Worm (Caenorhabditis elegans) whole organism, L4 larva: ENCODE data around the gene C05B5.11.

Experiments used
- D1046.2 ChIP-seq: fragments of 200-800 bp; sonication (Bioruptor generic); IDR thresholded peaks from 2 replicates; pipeline ENCODE4 v1.3.6; 2022; ENCODE audit warnings: missing genetic modification characterization, missing compliant biosample characterization
- F49E8.2 ChIP-seq: sonication (generic microtip); optimal IDR thresholded peaks from 2 replicates; lab custom pipeline; 2016; ENCODE audit warnings: missing compliant biosample characterization, mild to moderate bottlenecking, missing genetic modification characterization, borderline replicate concordance
- R02D3.7 ChIP-seq: fragments of 150-350 bp; sonication (generic microtip); optimal IDR thresholded peaks from 3 replicates; lab custom pipeline; 2014; ENCODE audit warnings: missing biosample characterization, missing genetic modification characterization
- T26A8.4 ChIP-seq: fragments of 200-800 bp; sonication (Bioruptor generic); IDR thresholded peaks from 2 replicates; pipeline ENCODE4 v1.3.6; 2022; ENCODE audit warnings: missing genetic modification characterization, missing compliant biosample characterization
- Y48G9A.11 ChIP-seq: fragments of 200-800 bp; sonication (Bioruptor generic); IDR thresholded peaks from 2 replicates; pipeline ENCODE4 v1.3.6; 2022; ENCODE audit warnings: missing genetic modification reagents, missing genetic modification characterization, missing compliant biosample characterization
- aha-1 ChIP-seq: fragments of 150-350 bp; peaks from one replicate; lab custom pipeline; 2014; ENCODE audit warnings: missing biosample characterization, missing genetic modification characterization
- aly-2 ChIP-seq: sonication (generic microtip); optimal IDR thresholded peaks from 2 replicates; lab custom pipeline; 2018; ENCODE audit warnings: missing biosample characterization, missing genetic modification characterization
- ceh-32 ChIP-seq: sonication (generic microtip); optimal IDR thresholded peaks from 2 replicates; lab custom pipeline; 2016; ENCODE audit warnings: mild to moderate bottlenecking, missing genetic modification characterization, missing compliant biosample characterization; ENCODE audit not compliant: poor library complexity
- ces-1 ChIP-seq: fragments of 150-350 bp; sonication (generic microtip); optimal IDR thresholded peaks from 4 replicates; lab custom pipeline; 2014; ENCODE audit warnings: missing biosample characterization, missing genetic modification reagents, missing genetic modification characterization
- daf-16 ChIP-seq, 3 experiments: sonication (generic microtip); optimal IDR thresholded peaks; 2 replicates each; lab custom pipeline; 2016 to 2017; ENCODE audit warnings: missing genetic modification characterization in 3 of 3, missing genetic modification reagents in 3 of 3, mild to moderate bottlenecking in 2 of 3, missing compliant biosample characterization in 2 of 3, missing biosample characterization in 1 of 3, moderate library complexity in 1 of 3
- dmd-8 ChIP-seq: fragments of 200-800 bp; sonication (Bioruptor generic); IDR thresholded peaks from 2 replicates; pipeline ENCODE4 v1.3.6; 2022; ENCODE audit warnings: missing genetic modification characterization, missing compliant biosample characterization
- duxl-1 ChIP-seq: sonication (generic microtip); optimal IDR thresholded peaks from 2 replicates; lab custom pipeline; 2016; ENCODE audit warnings: mild to moderate bottlenecking, missing genetic modification characterization, moderate library complexity, missing compliant biosample characterization; ENCODE audit not compliant: poor library complexity
- egl-27 ChIP-seq: sonication (generic microtip); optimal IDR thresholded peaks from 3 replicates; lab custom pipeline; 2017; ENCODE audit warnings: missing biosample characterization, missing genetic modification reagents, missing genetic modification characterization
- fos-1 ChIP-seq: fragments of 150-350 bp; optimal IDR thresholded peaks from 2 replicates; lab custom pipeline; 2014; ENCODE audit warnings: missing biosample characterization, missing genetic modification characterization
- gei-8 ChIP-seq: fragments of 200-800 bp; sonication (Bioruptor generic); optimal IDR thresholded peaks from 2 replicates; lab custom pipeline; 2018; ENCODE audit warnings: mild to moderate bottlenecking, missing genetic modification characterization, missing compliant biosample characterization
- hif-1 ChIP-seq, 2 experiments: sonication (generic microtip); optimal IDR thresholded peaks; 2 replicates each; lab custom pipeline; 2016 to 2017; ENCODE audit warnings: missing compliant biosample characterization in 2 of 2, missing genetic modification characterization in 2 of 2, missing genetic modification reagents in 2 of 2, missing genotype in 2 of 2, mild to moderate bottlenecking in 1 of 2
- hlh-30 ChIP-seq: sonication (generic microtip); optimal IDR thresholded peaks from 2 replicates; lab custom pipeline; 2017; ENCODE audit warnings: antibody characterized with exemption, mild to moderate bottlenecking, missing genetic modification characterization, missing compliant biosample characterization; ENCODE audit not compliant: insufficient read depth
- jun-1 ChIP-seq: fragments of 150-350 bp; optimal IDR thresholded peaks from 2 replicates; lab custom pipeline; 2014; ENCODE audit warnings: missing biosample characterization, missing genetic modification reagents, missing genetic modification characterization
- lin-29 ChIP-seq: fragments of 200-800 bp; sonication (Bioruptor generic); IDR thresholded peaks from 2 replicates; pipeline ENCODE4 v1.3.6; 2022; ENCODE audit warnings: missing genetic modification reagents, missing genetic modification characterization, missing compliant biosample characterization
- lin-39 ChIP-seq: fragments of 150-350 bp; optimal IDR thresholded peaks from 2 replicates; lab custom pipeline; 2014; ENCODE audit warnings: missing biosample characterization, missing genetic modification reagents, missing genetic modification characterization
- madf-5 ChIP-seq, 2 experiments: fragments of 200-800 bp; sonication (Bioruptor generic); IDR thresholded peaks; 2 replicates each; pipeline ENCODE4 v1.3.6; 2022; ENCODE audit warnings: missing compliant biosample characterization in 2 of 2, missing genetic modification characterization in 2 of 2
- mdl-1 ChIP-seq, 2 experiments: fragments of 150-350 bp in 1 of 2; sonication (generic microtip) in 1 of 2; optimal IDR thresholded peaks; 2 replicates each; lab custom pipeline; 2014 to 2017; ENCODE audit warnings: missing biosample characterization in 2 of 2, missing genetic modification characterization in 2 of 2
- mxl-3 ChIP-seq: fragments of 200-800 bp; sonication (Bioruptor generic); optimal IDR thresholded peaks from 2 replicates; lab custom pipeline; 2018; ENCODE audit warnings: mild to moderate bottlenecking, missing genetic modification characterization, missing compliant biosample characterization
- nhr-11 ChIP-seq: fragments of 150-350 bp; optimal IDR thresholded peaks from 2 replicates; lab custom pipeline; 2014; ENCODE audit warnings: missing biosample characterization, missing genetic modification characterization
- nhr-111 ChIP-seq: fragments of 200-800 bp; sonication (Bioruptor generic); optimal IDR thresholded peaks from 2 replicates; lab custom pipeline; 2018; ENCODE audit warnings: mild to moderate bottlenecking, missing genetic modification characterization, missing compliant biosample characterization
- nhr-237 ChIP-seq: sonication (generic microtip); optimal IDR thresholded peaks from 2 replicates; lab custom pipeline; 2017; ENCODE audit warnings: missing biosample characterization, missing genetic modification characterization
- nhr-76 ChIP-seq: fragments of 150-350 bp; optimal IDR thresholded peaks from 2 replicates; lab custom pipeline; 2014; ENCODE audit warnings: missing biosample characterization, missing genetic modification characterization
- sdz-12 ChIP-seq: fragments of 200-800 bp; sonication (Bioruptor generic); optimal IDR thresholded peaks from 2 replicates; lab custom pipeline; 2018; ENCODE audit warnings: mild to moderate bottlenecking, missing genetic modification characterization, missing compliant biosample characterization
- set-16 ChIP-seq: fragments of 200-800 bp; sonication (Bioruptor generic); IDR thresholded peaks from 2 replicates; pipeline ENCODE4 v1.3.6; 2022; ENCODE audit warnings: missing genetic modification reagents, missing genetic modification characterization, missing compliant biosample characterization
- snpc-1.2 ChIP-seq: fragments of 200-800 bp; sonication (Bioruptor generic); IDR thresholded peaks from 2 replicates; pipeline ENCODE4 v1.3.6; 2022; ENCODE audit warnings: missing genetic modification reagents, missing genetic modification characterization, missing compliant biosample characterization
- spr-3 ChIP-seq: fragments of 200-800 bp; sonication (Bioruptor generic); optimal IDR thresholded peaks from 2 replicates; lab custom pipeline; 2018; ENCODE audit warnings: mild to moderate bottlenecking, missing genetic modification characterization, missing compliant biosample characterization
- tra-1 ChIP-seq: fragments of 200-800 bp; sonication (Bioruptor generic); IDR thresholded peaks from 2 replicates; pipeline ENCODE4 v1.3.6; 2022; ENCODE audit warnings: missing genetic modification reagents, missing genetic modification characterization, missing compliant biosample characterization
- unc-39 ChIP-seq: sonication (generic microtip); optimal IDR thresholded peaks from 2 replicates; lab custom pipeline; 2017; ENCODE audit warnings: missing biosample characterization, missing genetic modification characterization
- unc-62 ChIP-seq, 3 experiments: fragments of 150-350 bp in 1 of 3; sonication (generic microtip); optimal IDR thresholded peaks in 2 of 3; peaks in 1 of 3; 1 replicate in 1 of 3; 2 replicates in 2 of 3; lab custom pipeline; 2014 to 2017; ENCODE audit warnings: missing biosample characterization in 3 of 3, missing genetic modification characterization in 3 of 3, missing genetic modification reagents in 3 of 3, missing genotype in 1 of 3

Gene C05B5.11

ce11 chrIII:10033213-10033612 is 28.9 kb downstream of the C05B5.11 start, which contains the start of gene M04D8.5:
M04D8.5 (minus strand) TSS chrIII:10033313.
- TF ChIP-seq Y48G9A.11 (GFP tag; lab: Robert Waterston, UW) (no peak), fos-1 (tag; lab: Kevin White, UChicago) (no peak), T26A8.4 (GFP tag; lab: Robert Waterston, UW) (no peak), duxl-1 (no peak), ceh-32 (no peak), aly-2 (tag; lab: Kevin White, UChicago) (no peak), lin-39 (no peak), tra-1 (GFP tag; lab: Robert Waterston, UW) (no peak), egl-27 (tag; lab: Kevin White, UChicago) (no peak), lin-29 (GFP tag; lab: Robert Waterston, UW) (no peak), nhr-76 (tag; lab: Kevin White, UChicago) (no peak), gei-8 (GFP tag; lab: Kevin White, UChicago) (no peak), daf-16 (GFP tag; optimal IDR thresholded peaks at IDR 0.05; lab: Kevin White, UChicago) (no peak), daf-16 (tag; optimal IDR thresholded peaks at IDR 0.05; lab: Kevin White, UChicago) (no peak), hlh-30 (tag; lab: Kevin White, UChicago) (no peak), mdl-1 (tag; optimal IDR thresholded peaks at IDR 0.05; lab: Kevin White, UChicago) (no peak), sdz-12 (GFP tag; lab: Kevin White, UChicago) (no peak), D1046.2 (GFP tag; lab: Robert Waterston, UW) (no peak)

ce11 chrIII:10033881-10034280 is 29.6 kb downstream of the C05B5.11 start, which contains the start of gene M04D8.8:
M04D8.8 (plus strand) TSS chrIII:10034181.
- TF ChIP-seq dmd-8 (GFP tag; lab: Robert Waterston, UW) (no peak), nhr-237 (tag; lab: Kevin White, UChicago) (no peak), hlh-30 (tag; lab: Kevin White, UChicago) (no peak), unc-62 (GFP tag; optimal IDR thresholded peaks at IDR 0.05 in 1 of 2; lab: Kevin White, UChicago) (peak in 1 of 2 experiments; percentile 7), unc-62 (tag; optimal IDR thresholded peaks at IDR 0.05; lab: Kevin White, UChicago) (no peak), tra-1 (GFP tag; lab: Robert Waterston, UW) (no peak), spr-3 (no peak)

- TF ChIP-seq nhr-111 (no peak), nhr-11 (peak; percentile 63), hif-1 (tag; optimal IDR thresholded peaks at IDR 0.05; lab: Kevin White, UChicago) (no peak), set-16 (GFP tag; lab: Robert Waterston, UW) (no peak), unc-39 (no peak)
Measured at ce11 chrIII:10035783-10036182, 31.5 kb downstream of the C05B5.11 start, which contains the start of gene xbx-3. xbx-3 (plus strand) TSS chrIII:10035945.

- TF ChIP-seq snpc-1.2 (GFP tag; lab: Robert Waterston, UW) (no peak), jun-1 (tag; lab: Kevin White, UChicago) (no peak), unc-62 (GFP tag; optimal IDR thresholded peaks at IDR 0.05 in 1 of 2; lab: Kevin White, UChicago) (peak in 1 of 2 experiments; percentile 41), unc-62 (tag; optimal IDR thresholded peaks at IDR 0.05; lab: Kevin White, UChicago) (no peak)
- TF ChIP-seq, all 104 proteins: peak for 1
Measured at ce11 chrIII:10037150-10037549, 32.8 kb downstream of the C05B5.11 start, which contains the start of gene M04D8.7. M04D8.7 (plus strand) TSS chrIII:10037450.

- no peak for TF ChIP-seq mxl-3
- no peak for TF ChIP-seq ces-1
- TF ChIP-seq madf-5 (GFP tag; IDR thresholded peaks at IDR 0.05; lab: Robert Waterston, UW), result no peak
- no peak for TF ChIP-seq tra-1 (GFP tag; lab: Robert Waterston, UW)
- no peak for TF ChIP-seq sdz-12 (GFP tag; lab: Kevin White, UChicago)
- no peak for TF ChIP-seq aly-2 (tag; lab: Kevin White, UChicago)
- no peak for TF ChIP-seq aha-1 (tag; lab: Kevin White, UChicago)
- TF ChIP-seq F49E8.2, result no peak
- TF ChIP-seq R02D3.7 (tag; lab: Kevin White, UChicago), result no peak
- TF ChIP-seq hlh-30 (tag; lab: Kevin White, UChicago), result no peak
- no peak for TF ChIP-seq nhr-111
Measured at ce11 chrIII:10040013-10040412, 35.7 kb downstream of the C05B5.11 start, which contains the start of gene T16G12.7. T16G12.7 (minus strand) TSS chrIII:10040113.
